Worm (Caenorhabditis elegans): Measurements from ENCODE around the gene srx-117.
A peak's percentile ranks its signal among the peaks of the same experiment; 100 is the strongest.

The srx-117 gene

DNA sequence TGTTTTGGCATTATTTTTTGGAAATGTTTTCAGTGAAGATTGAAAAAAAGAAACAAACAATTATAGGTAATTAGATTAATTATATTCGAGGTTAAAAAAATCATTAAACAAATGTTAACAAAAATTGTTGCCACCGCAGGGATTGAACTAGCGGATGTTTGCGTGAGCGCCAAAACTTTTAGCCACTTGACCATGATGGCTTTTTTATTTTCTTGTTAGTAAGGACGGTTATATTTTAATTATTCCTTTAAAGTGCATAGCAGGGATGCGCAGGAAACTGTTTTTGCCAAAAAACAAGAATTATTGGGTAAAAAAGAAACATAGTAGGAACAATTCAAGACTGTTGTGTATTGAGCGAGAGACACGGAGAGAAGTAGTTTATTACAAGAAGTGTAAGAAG, 23.1 kb downstream of the srx-117 start (continued):
- no peak for TF ChIP-seq B0019.2 (GFP tag; conservative IDR thresholded peaks at IDR 0.05)
- TF ChIP-seq B0261.1 (tag; optimal IDR thresholded peaks at IDR 0.05) = peak; percentile 70
- peak; percentile 38 for TF ChIP-seq snpc-1.3 (tag; optimal IDR thresholded peaks at IDR 0.05; ENCODE audit: insufficient read depth)
- no peak for TF ChIP-seq bed-1 (GFP tag; IDR thresholded peaks at IDR 0.05)
- peak; percentile 91 for TF ChIP-seq tbp1 (GFP tag; optimal IDR thresholded peaks at IDR 0.05)
- TF ChIP-seq akir-1 (GFP tag; optimal IDR thresholded peaks at IDR 0.05) = no peak
- TF ChIP-seq mxl-1 (tag; optimal IDR thresholded peaks at IDR 0.05) = peak; percentile 59
- no peak for TF ChIP-seq F37B4.10 (GFP tag; IDR thresholded peaks at IDR 0.05)
- TF ChIP-seq ztf-3 (GFP tag; optimal IDR thresholded peaks at IDR 0.05) = no peak
- TF ChIP-seq unc-62 (GFP tag; optimal IDR thresholded peaks at IDR 0.05) = no peak
- no peak for TF ChIP-seq nhr-80 (tag; optimal IDR thresholded peaks at IDR 0.05)
- TF ChIP-seq F57A8.1 (GFP tag; optimal IDR thresholded peaks at IDR 0.05) = no peak
- peak; percentile 57 for TF ChIP-seq B0035.1 (tag; optimal IDR thresholded peaks at IDR 0.05)
- 0 out of 2 replicates have a peak, but pooled peaks have one; percentile 34 for TF ChIP-seq C06A6.2 (GFP tag; conservative IDR thresholded peaks at IDR 0.05)
- peak; percentile 56 for TF ChIP-seq ceh-79 (tag; optimal IDR thresholded peaks at IDR 0.05)
- no peak for TF ChIP-seq nfya-1 (tag; optimal IDR thresholded peaks at IDR 0.05; ENCODE audit: borderline replicate concordance, insufficient read depth)
- TF ChIP-seq madf-6 (GFP tag; IDR thresholded peaks at IDR 0.05) = peak; percentile 81
- peak; percentile 77 for TF ChIP-seq pbrm-1 (GFP tag; IDR thresholded peaks at IDR 0.05)
- TF ChIP-seq aptf-2 (GFP tag; conservative IDR thresholded peaks at IDR 0.05) = no peak
- peak; percentile 26; the same call in 1 of the 2 replicates for TF ChIP-seq ceh-91 (GFP tag; IDR thresholded peaks at IDR 0.05)
- TF ChIP-seq pha-4 (tag; optimal IDR thresholded peaks at IDR 0.05) = no peak
- no peak for TF ChIP-seq bed-2 (GFP tag; IDR thresholded peaks at IDR 0.05)
- TF ChIP-seq lin-35 (GFP tag; optimal IDR thresholded peaks at IDR 0.05) = no peak
- TF ChIP-seq zim-3 (tag; optimal IDR thresholded peaks at IDR 0.05) = peak; percentile 92
- TF ChIP-seq ztf-28 (GFP tag; IDR thresholded peaks at IDR 0.05) = 0 out of 2 replicates have a peak, but pooled peaks have one; percentile 20
- TF ChIP-seq F57C9.4 (tag; optimal IDR thresholded peaks at IDR 0.05) = no peak
- TF ChIP-seq zfh-2 (GFP tag; conservative IDR thresholded peaks at IDR 0.05) = no peak
- TF ChIP-seq sptf-2 (GFP tag; optimal IDR thresholded peaks at IDR 0.05) = no peak
- TF ChIP-seq Y53F4B.3 (GFP tag; IDR thresholded peaks at IDR 0.05) = peak; percentile 24; the same call in 1 of the 2 replicates
- TF ChIP-seq Y79H2A.3 (GFP tag; conservative IDR thresholded peaks at IDR 0.05) = 0 out of 2 replicates have a peak, but pooled peaks have one; percentile 34
- TF ChIP-seq ets-4 (GFP tag; optimal IDR thresholded peaks at IDR 0.05) = no peak
- peak; percentile 53; the same call in 1 of the 2 replicates for TF ChIP-seq Y95B8A.8 (GFP tag; IDR thresholded peaks at IDR 0.05)
- TF ChIP-seq dpl-1 (GFP tag; optimal IDR thresholded peaks at IDR 0.05) = no peak
- no peak for TF ChIP-seq ZK185.1 (tag; optimal IDR thresholded peaks at IDR 0.05; ENCODE audit: poor library complexity, severe bottlenecking)
- TF ChIP-seq C17E4.6 (GFP tag; IDR thresholded peaks at IDR 0.05) = no peak
- TF ChIP-seq hmg-1.2 (GFP tag; IDR thresholded peaks at IDR 0.05) = peak; percentile 65
- TF ChIP-seq egl-18 (GFP tag; IDR thresholded peaks at IDR 0.05) = no peak
- no peak for TF ChIP-seq ztf-22 (GFP tag; optimal IDR thresholded peaks at IDR 0.05)
- TF ChIP-seq fkh-3 (tag; optimal IDR thresholded peaks at IDR 0.05) = peak; percentile 81
- no peak for TF ChIP-seq tbx-9 (tag; optimal IDR thresholded peaks at IDR 0.05; ENCODE audit: borderline replicate concordance)
- peak; percentile 80; the same call in 1 of the 2 replicates for TF ChIP-seq hmg-20 (GFP tag; IDR thresholded peaks at IDR 0.05)
- peak; percentile 22 for TF ChIP-seq nhr-179 (tag; optimal IDR thresholded peaks at IDR 0.05)
- peak; percentile 79 for TF ChIP-seq F52B5.7 (tag; optimal IDR thresholded peaks at IDR 0.05)
- TF ChIP-seq hlh-12 (tag; optimal IDR thresholded peaks at IDR 0.05) = no peak
- TF ChIP-seq rec-8 (tag; optimal IDR thresholded peaks at IDR 0.05) = peak; percentile 16 to 66
- TF ChIP-seq lin-54 (GFP tag; optimal IDR thresholded peaks at IDR 0.05) = peak; percentile 76
- no peak for TF ChIP-seq ama-1 (optimal IDR thresholded peaks at IDR 0.05)
- peak; percentile 29 to 73 for TF ChIP-seq ama-1 (GFP tag; optimal IDR thresholded peaks at IDR 0.05)
- peak; percentile 88 for TF ChIP-seq ceh-40 (GFP tag; IDR thresholded peaks at IDR 0.05)
